Fruit fly (Drosophila melanogaster) whole organism, pupa: Measurements from ENCODE around the gene CG31100.
A peak's percentile ranks its signal among the peaks of the same experiment; 100 is the strongest.

Experiments
- CG10348 ChIP-seq: fragments of 200-800 bp; sonication (Bioruptor generic); IDR thresholded peaks from 2 replicates; pipeline ENCODE4 v1.3.6; 2022; ENCODE audit warnings: missing biosample characterization, missing genetic modification characterization
- CG12605 ChIP-seq: fragments of 200-800 bp; sonication (Bioruptor generic); IDR thresholded peaks from 2 replicates; pipeline ENCODE4 v1.3.6; 2022; ENCODE audit warnings: missing biosample characterization, missing genetic modification characterization
- CG13204 ChIP-seq: fragments of 200-800 bp; sonication (Bioruptor generic); optimal IDR thresholded peaks from 2 replicates; lab custom pipeline; 2018; ENCODE audit warnings: missing biosample characterization, mild to moderate bottlenecking, missing genetic modification characterization, moderate library complexity
- CG14655 ChIP-seq: fragments of 200-800 bp; sonication (Bioruptor generic); optimal IDR thresholded peaks from 3 replicates; lab custom pipeline; 2017; ENCODE audit warnings: mild to moderate bottlenecking, missing biosample characterization, missing genetic modification reagents, missing genetic modification characterization
- CG15710 ChIP-seq: fragments of 200-800 bp; sonication (Bioruptor generic); optimal IDR thresholded peaks from 2 replicates; lab custom pipeline; 2018; ENCODE audit warnings: missing biosample characterization, mild to moderate bottlenecking, missing genetic modification characterization, moderate library complexity
- CG17806 ChIP-seq: fragments of 200-800 bp; sonication (Bioruptor generic); optimal IDR thresholded peaks from 2 replicates; lab custom pipeline; 2018; ENCODE audit warnings: missing biosample characterization, mild to moderate bottlenecking, missing genetic modification characterization, moderate library complexity
- CG4496 ChIP-seq: fragments of 200-800 bp; sonication (Bioruptor generic); IDR thresholded peaks from 3 replicates; pipeline ENCODE4 v1.3.6; 2022; ENCODE audit warnings: missing biosample characterization, missing genetic modification characterization
- CG8301 ChIP-seq: fragments of 200-800 bp; sonication (Bioruptor generic); optimal IDR thresholded peaks from 2 replicates; lab custom pipeline; 2018; ENCODE audit warnings: missing biosample characterization, mild to moderate bottlenecking, missing genetic modification characterization
- EcR ChIP-seq: fragments of 200-800 bp; sonication (Bioruptor generic); optimal IDR thresholded peaks from 3 replicates; lab custom pipeline; 2019; ENCODE audit warnings: missing biosample characterization, missing genetic modification characterization, mild to moderate bottlenecking, moderate library complexity, missing genetic modification reagents
- Pif1B ChIP-seq: fragments of 200-800 bp; sonication (Bioruptor generic); optimal IDR thresholded peaks from 3 replicates; lab custom pipeline; 2016; ENCODE audit warnings: missing biosample characterization, missing genetic modification characterization
- Snoo ChIP-seq: fragments of 200-800 bp; sonication (Bioruptor generic); optimal IDR thresholded peaks from 3 replicates; lab custom pipeline; 2017; ENCODE audit warnings: missing biosample characterization, mild to moderate bottlenecking, missing genetic modification characterization, inconsistent platforms
- fd96Ca ChIP-seq: fragments of 200-800 bp; sonication (Bioruptor generic); IDR thresholded peaks from 3 replicates; pipeline ENCODE4 v1.3.6; 2022; ENCODE audit warnings: missing biosample characterization, missing genetic modification characterization
- gl ChIP-seq: fragments of 200-800 bp; sonication (Bioruptor generic); optimal IDR thresholded peaks from 2 replicates; lab custom pipeline; 2018; ENCODE audit warnings: missing biosample characterization, mild to moderate bottlenecking, missing genetic modification characterization
- rn ChIP-seq: fragments of 200-800 bp; sonication (Bioruptor generic); IDR thresholded peaks from 2 replicates; pipeline ENCODE4 v1.3.6; 2022; ENCODE audit warnings: missing biosample characterization, missing genetic modification characterization

dm6 chr3R:8971794-8972193 lies 31.7 kb downstream of the CG31100 start:
- no peak for TF ChIP-seq CG10348 (GFP tag; lab: Robert Waterston, UW)
- peak; percentile 66; the same call in 1 of the 3 replicates for TF ChIP-seq CG4496 (GFP tag; lab: Robert Waterston, UW)
- TF ChIP-seq CG14655 (GFP tag; lab: Kevin White, UChicago) = peak; percentile 30
- TF ChIP-seq CG13204 (GFP tag; lab: Kevin White, UChicago) = peak; percentile 60
- no peak for TF ChIP-seq Pif1B (GFP tag; lab: Kevin White, UChicago)
- no peak for TF ChIP-seq CG17806 (tag; lab: Kevin White, UChicago)
- peak; percentile 29 for TF ChIP-seq Snoo (tag; lab: Kevin White, UChicago)
- 0 out of 2 replicates have a peak, but pooled peaks have one; percentile 4 for TF ChIP-seq rn
- peak; percentile 78 for TF ChIP-seq CG12605 (GFP tag; lab: Robert Waterston, UW)
- TF ChIP-seq fd96Ca (GFP tag; lab: Robert Waterston, UW) = peak; percentile 68; the same call in 2 of the 3 replicates
- peak; percentile 29 for TF ChIP-seq CG8301 (tag; lab: Kevin White, UChicago)
- peak; percentile 28 for TF ChIP-seq CG15710 (tag; lab: Kevin White, UChicago)
- TF ChIP-seq gl (tag; lab: Kevin White, UChicago) = no peak
- peak; percentile 11 for TF ChIP-seq EcR (GFP tag; lab: Kevin White, UChicago)
